Worm (Caenorhabditis elegans): Measurements from ENCODE around the gene cyn-1.
A peak's percentile ranks its signal among the peaks of the same experiment; 100 is the strongest.

cyn-1 gene

DNA sequence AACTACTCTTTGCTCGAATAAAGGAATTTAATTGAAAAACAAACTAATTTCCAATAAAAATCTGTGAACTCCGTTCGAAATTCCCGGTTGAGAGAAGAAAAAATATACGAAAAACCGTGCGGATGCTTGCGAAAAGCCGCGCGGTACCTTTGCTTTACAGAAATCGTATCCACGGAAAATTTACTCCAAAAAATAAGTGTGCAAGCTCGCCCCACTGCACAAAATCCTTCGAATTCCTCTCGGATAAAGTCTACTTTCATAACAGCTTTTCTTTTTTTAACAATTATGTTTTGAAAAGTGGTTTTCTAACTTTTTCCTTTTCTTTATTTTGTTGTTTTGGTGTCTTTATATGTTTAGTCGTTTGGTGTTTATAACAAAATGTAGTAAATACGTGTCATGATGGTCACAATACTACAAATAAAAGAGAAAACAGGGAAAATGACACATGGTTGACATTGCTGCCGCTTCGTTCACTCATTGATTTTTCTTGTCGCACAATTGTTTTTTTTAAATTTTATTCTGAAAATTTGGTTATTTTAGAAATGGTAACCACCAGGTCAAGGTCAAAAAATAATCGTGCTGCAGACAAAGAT lies 8.5 kb upstream of the cyn-1 start, which contains the start of gene cept-2 (continued):
- TF ChIP-seq aptf-3 (GFP tag; IDR thresholded peaks at IDR 0.05): no peak
- 0 out of 2 replicates have a peak, but pooled peaks have one; percentile 31 for TF ChIP-seq Y95B8A.8 (GFP tag; IDR thresholded peaks at IDR 0.05)
- no peak for TF ChIP-seq xnd-1 (tag; optimal IDR thresholded peaks at IDR 0.05)
- no peak for TF ChIP-seq Y79H2A.3 (GFP tag; conservative IDR thresholded peaks at IDR 0.05)
- TF ChIP-seq fkh-3 (tag; optimal IDR thresholded peaks at IDR 0.05): no peak
- TF ChIP-seq sdz-38 (tag; optimal IDR thresholded peaks at IDR 0.05): no peak
- no peak for TF ChIP-seq nfya-2 (GFP tag; IDR thresholded peaks at IDR 0.05)
- TF ChIP-seq somi-1 (GFP tag; optimal IDR thresholded peaks at IDR 0.05): peak; percentile 57
- TF ChIP-seq K12H6.12 (tag; optimal IDR thresholded peaks at IDR 0.05): peak; percentile 88
- TF ChIP-seq F49E8.2 (tag; optimal IDR thresholded peaks at IDR 0.05; ENCODE audit: insufficient read depth): peak; percentile 57
- peak; percentile 27; the same call in 1 of the 2 replicates for TF ChIP-seq D2030.7 (GFP tag; IDR thresholded peaks at IDR 0.05)
- TF ChIP-seq hsf-1 (GFP tag; IDR thresholded peaks at IDR 0.05): no peak
- TF ChIP-seq him-1 (tag; optimal IDR thresholded peaks at IDR 0.05): peak; percentile 36
- TF ChIP-seq rec-8 (tag; optimal IDR thresholded peaks at IDR 0.05): no peak
- TF ChIP-seq hlh-26 (GFP tag; conservative IDR thresholded peaks at IDR 0.05): no peak

DNA sequence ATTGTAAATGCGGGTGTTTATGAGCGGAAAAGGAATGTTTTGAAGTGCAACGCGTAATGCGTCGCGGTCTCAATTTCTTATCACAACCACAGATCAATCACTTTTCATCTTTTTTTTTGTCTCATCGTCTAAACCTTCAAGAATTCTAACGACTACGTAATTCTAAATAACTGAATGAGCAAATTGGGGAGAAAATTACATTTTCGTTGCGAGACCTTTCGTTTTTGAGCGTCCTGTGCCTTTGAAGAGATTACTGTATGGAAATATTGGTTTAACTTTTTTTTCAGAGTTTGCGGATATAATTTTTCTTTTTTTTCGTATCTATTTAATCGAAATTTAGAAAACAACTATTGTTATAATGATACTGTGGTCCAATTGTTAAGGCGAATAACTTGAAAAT lies 5.4 kb upstream of the cyn-1 start:
- TF ChIP-seq attf-6 (GFP tag; IDR thresholded peaks at IDR 0.05) (0 out of 2 replicates have a peak, but pooled peaks have one; percentile 35), pbrm-1 (GFP tag; IDR thresholded peaks at IDR 0.05) (0 out of 2 replicates have a peak, but pooled peaks have one; percentile 19), ztf-25 (GFP tag; IDR thresholded peaks at IDR 0.05) (0 out of 2 replicates have a peak, but pooled peaks have one; percentile 19), sea-2 (GFP tag; IDR thresholded peaks at IDR 0.05) (no peak), D2030.7 (GFP tag; IDR thresholded peaks at IDR 0.05) (peak; percentile 13; the same call in 1 of the 2 replicates), F37B4.10 (GFP tag; IDR thresholded peaks at IDR 0.05) (no peak), lin-26 (GFP tag; IDR thresholded peaks at IDR 0.05) (peak; percentile 17; the same call in 1 of the 2 replicates), F33H1.4 (GFP tag; IDR thresholded peaks at IDR 0.05) (peak; percentile 67), madf-6 (GFP tag; IDR thresholded peaks at IDR 0.05) (peak; percentile 62), let-607 (tag; optimal IDR thresholded peaks at IDR 0.05) (no peak), snpc-3.4 (tag; optimal IDR thresholded peaks at IDR 0.05) (peak; percentile 25), lsl-1 (GFP tag; optimal IDR thresholded peaks at IDR 0.05) (peak; percentile 63)

DNA sequence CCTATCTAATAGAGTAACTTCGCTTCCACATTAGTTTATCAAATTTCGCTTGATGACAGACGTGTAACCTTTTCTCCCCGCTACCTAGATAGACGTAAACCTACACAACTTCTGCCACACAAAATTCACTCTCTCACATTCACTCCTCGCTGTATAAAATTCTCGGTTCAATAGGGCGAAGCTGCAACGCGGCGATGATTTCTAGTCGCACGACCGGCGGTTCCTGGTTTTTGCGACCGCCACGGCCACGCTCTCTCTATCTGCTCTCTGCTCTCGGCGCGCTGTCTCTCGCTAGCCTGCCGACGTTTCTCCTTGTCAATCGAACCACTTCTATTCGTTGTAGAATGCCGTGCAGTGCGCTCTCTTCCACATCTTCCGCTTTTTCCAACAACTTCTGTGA lies 4.9 kb upstream of the cyn-1 start:
- TF ChIP-seq ceh-27 (GFP tag; optimal IDR thresholded peaks at IDR 0.05) (peak; percentile 87), dpl-1 (GFP tag; optimal IDR thresholded peaks at IDR 0.05) (peak; percentile 1), aptf-2 (GFP tag; conservative IDR thresholded peaks at IDR 0.05) (0 out of 2 replicates have a peak, but pooled peaks have one; percentile 16), unc-130 (GFP tag; optimal IDR thresholded peaks at IDR 0.05) (no peak), repo-1 (tag; optimal IDR thresholded peaks at IDR 0.05) (peak; percentile 33), hrde-1 (tag; optimal IDR thresholded peaks at IDR 0.05; ENCODE audit: borderline replicate concordance) (no peak), F22D6.2 (tag; optimal IDR thresholded peaks at IDR 0.05) (no peak), attf-3 (GFP tag; conservative IDR thresholded peaks at IDR 0.05) (0 out of 2 replicates have a peak, but pooled peaks have one; percentile 32), nfyb-1 (GFP tag; IDR thresholded peaks at IDR 0.05) (peak; percentile 89), K11D2.4 (GFP tag; IDR thresholded peaks at IDR 0.05) (peak; percentile 46; the same call in 1 of the 2 replicates), rcor-1 (GFP tag; IDR thresholded peaks at IDR 0.05) (peak; percentile 51; the same call in 1 of the 2 replicates), nhr-120 (GFP tag; IDR thresholded peaks at IDR 0.05) (no peak), Y67H2A.10 (GFP tag; conservative IDR thresholded peaks at IDR 0.05) (peak; percentile 85), attf-5 (GFP tag; optimal IDR thresholded peaks at IDR 0.05) (peak; percentile 95), sdz-38 (tag; optimal IDR thresholded peaks at IDR 0.05) (no peak), K12H6.12 (tag; optimal IDR thresholded peaks at IDR 0.05) (peak; percentile 67), mcd-1 (GFP tag; IDR thresholded peaks at IDR 0.05) (peak; percentile 93), C17E4.6 (GFP tag; IDR thresholded peaks at IDR 0.05) (0 out of 2 replicates have a peak, but pooled peaks have one; percentile 41), xnd-1 (tag; optimal IDR thresholded peaks at IDR 0.05) (no peak), die-1 (tag; optimal IDR thresholded peaks at IDR 0.05) (peak; percentile 26), ets-4 (GFP tag; optimal IDR thresholded peaks at IDR 0.05) (peak; percentile 84), atf-7 (tag; optimal IDR thresholded peaks at IDR 0.05) (peak; percentile 76)

Measured in whole organism, young adult.